Fruit fly (Drosophila melanogaster) Kc167 (cell line): Measurements from ENCODE around the gene CG31174.

Experiments used
- Myc ChIP-seq: fragments of >200 bp; optimal IDR thresholded peaks from 2 replicates; lab custom pipeline; 2017; ENCODE audit warnings: missing external identifiers
- Sin3A ChIP-seq: fragments of >200 bp; optimal IDR thresholded peaks from 2 replicates; lab custom pipeline; 2018; ENCODE audit warnings: missing external identifiers
- h ChIP-seq: fragments of >200 bp; optimal IDR thresholded peaks from 3 replicates; lab custom pipeline; 2018; ENCODE audit warnings: missing external identifiers
- insv ChIP-seq: fragments of >200 bp; optimal IDR thresholded peaks from 3 replicates; lab custom pipeline; 2018; ENCODE audit warnings: missing external identifiers
- psq ChIP-seq: fragments of >200 bp; optimal IDR thresholded peaks from 2 replicates; lab custom pipeline; 2017; ENCODE audit warnings: missing external identifiers
- ttk ChIP-seq: sonication (Bioruptor generic); optimal IDR thresholded peaks from 2 replicates; lab custom pipeline; 2017; ENCODE audit warnings: missing external identifiers

CG31174 gene

dm6 chr3R:21846559-21846958, 22.8 kb downstream of the CG31174 start, which contains the start of gene Gr93d:
TSS of gene Gr93d (minus strand) at chr3R:21846659.
- TF ChIP-seq insv (lab: Kevin White, UChicago) = no peak
- no peak for TF ChIP-seq ttk (lab: Kevin White, UChicago)
- TF ChIP-seq Myc (lab: Kevin White, UChicago) = no peak
- no peak for TF ChIP-seq psq (lab: Kevin White, UChicago)
- no peak for TF ChIP-seq h (lab: Kevin White, UChicago)

- no peak for TF ChIP-seq h (lab: Kevin White, UChicago)
- no peak for TF ChIP-seq Myc (lab: Kevin White, UChicago)
- no peak for TF ChIP-seq ttk (lab: Kevin White, UChicago)
- TF ChIP-seq Sin3A (lab: Kevin White, UChicago) = no peak
- no peak for TF ChIP-seq psq (lab: Kevin White, UChicago)
- no peak for TF ChIP-seq insv (lab: Kevin White, UChicago)
Measured at dm6 chr3R:21845165-21845564, 24.1 kb downstream of the CG31174 start, which contains the start of gene Gr93c. TSS of gene Gr93c (minus strand) at chr3R:21845265.

- no peak for TF ChIP-seq ttk (lab: Kevin White, UChicago)
Measured at dm6 chr3R:21843665-21844064, 25.6 kb downstream of the CG31174 start, which contains the start of gene Gr93b. TSS of gene Gr93b (minus strand) at chr3R:21843765.

- TF ChIP-seq insv (lab: Kevin White, UChicago) = no peak
- TF ChIP-seq Sin3A (lab: Kevin White, UChicago) = no peak
- no peak for TF ChIP-seq Myc (lab: Kevin White, UChicago)
- no peak for TF ChIP-seq psq (lab: Kevin White, UChicago)
- TF ChIP-seq h (lab: Kevin White, UChicago) = no peak
- no peak for TF ChIP-seq ttk (lab: Kevin White, UChicago)
Measured at dm6 chr3R:21841474-21842376, 27.6 kb downstream of the CG31174 start.

- TF ChIP-seq insv (lab: Kevin White, UChicago) (no peak), psq (lab: Kevin White, UChicago) (no peak), h (lab: Kevin White, UChicago) (no peak), Sin3A (lab: Kevin White, UChicago) (no peak), Myc (lab: Kevin White, UChicago) (no peak), ttk (lab: Kevin White, UChicago) (no peak)
Measured at dm6 chr3R:21840432-21840831, 28.9 kb downstream of the CG31174 start.

- TF ChIP-seq Myc (lab: Kevin White, UChicago) (no peak), ttk (lab: Kevin White, UChicago) (no peak), h (lab: Kevin White, UChicago) (no peak), psq (lab: Kevin White, UChicago) (no peak), Sin3A (lab: Kevin White, UChicago) (no peak), insv (lab: Kevin White, UChicago) (no peak)
Measured at dm6 chr3R:21839636-21840035, 29.7 kb downstream of the CG31174 start.

dm6 chr3R:21838505-21838956, 30.8 kb downstream of the CG31174 start:
- TF ChIP-seq Sin3A (lab: Kevin White, UChicago) = no peak
- no peak for TF ChIP-seq psq (lab: Kevin White, UChicago)
- TF ChIP-seq h (lab: Kevin White, UChicago) = no peak
- TF ChIP-seq Myc (lab: Kevin White, UChicago) = no peak
- TF ChIP-seq insv (lab: Kevin White, UChicago) = no peak
- no peak for TF ChIP-seq ttk (lab: Kevin White, UChicago)

dm6 chr3R:21837069-21837977, 32.0 kb downstream of the CG31174 start:
- no peak for TF ChIP-seq Myc (lab: Kevin White, UChicago)
- no peak for TF ChIP-seq ttk (lab: Kevin White, UChicago)
- TF ChIP-seq insv (lab: Kevin White, UChicago) = no peak
- TF ChIP-seq h (lab: Kevin White, UChicago) = no peak
- TF ChIP-seq psq (lab: Kevin White, UChicago) = no peak
- no peak for TF ChIP-seq Sin3A (lab: Kevin White, UChicago)

dm6 chr3R:21836614-21837013, 32.7 kb downstream of the CG31174 start:
- TF ChIP-seq psq (lab: Kevin White, UChicago) = no peak
- no peak for TF ChIP-seq insv (lab: Kevin White, UChicago)
- TF ChIP-seq ttk (lab: Kevin White, UChicago) = no peak

- TF ChIP-seq Myc (lab: Kevin White, UChicago) = no peak
- TF ChIP-seq Sin3A (lab: Kevin White, UChicago) = no peak
- no peak for TF ChIP-seq ttk (lab: Kevin White, UChicago)
- no peak for TF ChIP-seq h (lab: Kevin White, UChicago)
- no peak for TF ChIP-seq insv (lab: Kevin White, UChicago)
- no peak for TF ChIP-seq psq (lab: Kevin White, UChicago)
Measured at dm6 chr3R:21836201-21836504, 33.2 kb downstream of the CG31174 start.
